Worm (Caenorhabditis elegans) whole organism, L4 larva: ENCODE data around the gene smu-2.

ENCODE experiments used
- aha-1 ChIP-seq: fragments of 150-350 bp; peaks from one replicate; lab custom pipeline; 2014; ENCODE audit warnings: missing biosample characterization, missing genetic modification characterization
- ces-1 ChIP-seq: fragments of 150-350 bp; sonication (generic microtip); optimal IDR thresholded peaks from 4 replicates; lab custom pipeline; 2014; ENCODE audit warnings: missing biosample characterization, missing genetic modification reagents, missing genetic modification characterization
- fkh-10 ChIP-seq: fragments of 150-350 bp; optimal IDR thresholded peaks from 2 replicates; lab custom pipeline; 2014; ENCODE audit warnings: missing biosample characterization, missing genetic modification reagents, missing genetic modification characterization
- jun-1 ChIP-seq: fragments of 150-350 bp; optimal IDR thresholded peaks from 2 replicates; lab custom pipeline; 2014; ENCODE audit warnings: missing biosample characterization, missing genetic modification reagents, missing genetic modification characterization
- lir-3 ChIP-seq: sonication (generic microtip); optimal IDR thresholded peaks from 2 replicates; lab custom pipeline; 2016; ENCODE audit warnings: mild to moderate bottlenecking, missing genetic modification characterization, missing compliant biosample characterization
- nhr-10 ChIP-seq: fragments of 150-350 bp; optimal IDR thresholded peaks from 2 replicates; lab custom pipeline; 2014; ENCODE audit warnings: missing biosample characterization, missing genetic modification characterization
- nhr-25 ChIP-seq: sonication (generic microtip); optimal IDR thresholded peaks from 2 replicates; lab custom pipeline; 2017; ENCODE audit warnings: missing genetic modification characterization, mild to moderate bottlenecking, missing compliant biosample characterization, antibody characterized with exemption, moderate library complexity, borderline replicate concordance; ENCODE audit not compliant: insufficient read depth
- php-3 ChIP-seq: fragments of 200-800 bp; sonication (Bioruptor generic); IDR thresholded peaks from 2 replicates; pipeline ENCODE4 v1.3.6; 2022; ENCODE audit warnings: missing genetic modification reagents, missing genetic modification characterization, missing compliant biosample characterization
- spr-1 ChIP-seq: sonication (generic microtip); optimal IDR thresholded peaks from 2 replicates; lab custom pipeline; 2016; ENCODE audit warnings: mild to moderate bottlenecking, missing genetic modification characterization, missing compliant biosample characterization
- zfp-3 ChIP-seq: fragments of 200-800 bp; sonication (Bioruptor generic); conservative IDR thresholded peaks from 2 replicates; pipeline ENCODE4 v1.3.6; 2022; ENCODE audit warnings: missing genetic modification reagents, missing genetic modification characterization, missing compliant biosample characterization

ce11 chrII:3473744-3474143 lies 8.5 kb upstream of the smu-2 start, which contains the start of gene sdz-32:
- TF ChIP-seq zfp-3 (no peak), lir-3 (tag; lab: Kevin White, UChicago) (no peak), jun-1 (tag; lab: Kevin White, UChicago) (no peak), ces-1 (no peak), aha-1 (tag; lab: Kevin White, UChicago) (no peak), fkh-10 (GFP tag; lab: Kevin White, UChicago) (no peak), spr-1 (no peak), nhr-10 (no peak), nhr-25 (tag; lab: Kevin White, UChicago) (no peak), php-3 (GFP tag; lab: Robert Waterston, UW) (no peak)
